Worm (Caenorhabditis elegans) whole organism, L4 larva: ENCODE results near the gene C09E7.4.

Experiments used
- F26F4.8 ChIP-seq: fragments of 200-800 bp; sonication (Bioruptor generic); conservative IDR thresholded peaks from 2 replicates; pipeline ENCODE4 v1.3.6; 2022; ENCODE audit warnings: missing genetic modification characterization, missing compliant biosample characterization
- F44E2.7 ChIP-seq: fragments of 200-800 bp; sonication (Bioruptor generic); IDR thresholded peaks from 2 replicates; pipeline ENCODE4 v2.1.2; 2022; ENCODE audit warnings: missing genetic modification characterization, missing compliant biosample characterization
- R02D3.7 ChIP-seq: fragments of 150-350 bp; sonication (generic microtip); optimal IDR thresholded peaks from 3 replicates; lab custom pipeline; 2014; ENCODE audit warnings: missing biosample characterization, missing genetic modification characterization
- T20F7.1 ChIP-seq: fragments of 200-800 bp; sonication (Bioruptor generic); optimal IDR thresholded peaks from 2 replicates; lab custom pipeline; 2018; ENCODE audit warnings: mild to moderate bottlenecking, missing genetic modification characterization, missing compliant biosample characterization
- Y105C5A.15 ChIP-seq: fragments of 200-800 bp; sonication (Bioruptor generic); IDR thresholded peaks from 2 replicates; pipeline ENCODE4 v1.3.6; 2022; ENCODE audit warnings: missing genetic modification characterization, missing compliant biosample characterization
- Y48G9A.11 ChIP-seq: fragments of 200-800 bp; sonication (Bioruptor generic); IDR thresholded peaks from 2 replicates; pipeline ENCODE4 v1.3.6; 2022; ENCODE audit warnings: missing genetic modification reagents, missing genetic modification characterization, missing compliant biosample characterization
- ZK337.2 ChIP-seq: fragments of 200-800 bp; sonication (Bioruptor generic); IDR thresholded peaks from 2 replicates; pipeline ENCODE4 v1.3.6; 2022; ENCODE audit warnings: missing genetic modification reagents, missing genetic modification characterization, missing compliant biosample characterization
- aha-1 ChIP-seq: fragments of 150-350 bp; peaks from one replicate; lab custom pipeline; 2014; ENCODE audit warnings: missing biosample characterization, missing genetic modification characterization
- aly-2 ChIP-seq: sonication (generic microtip); optimal IDR thresholded peaks from 2 replicates; lab custom pipeline; 2018; ENCODE audit warnings: missing biosample characterization, missing genetic modification characterization
- ceh-32 ChIP-seq: sonication (generic microtip); optimal IDR thresholded peaks from 2 replicates; lab custom pipeline; 2016; ENCODE audit warnings: mild to moderate bottlenecking, missing genetic modification characterization, missing compliant biosample characterization; ENCODE audit not compliant: poor library complexity
- cey-2 ChIP-seq: sonication (generic microtip); optimal IDR thresholded peaks from 3 replicates; lab custom pipeline; 2017; ENCODE audit warnings: missing genetic modification characterization, mild to moderate bottlenecking, missing compliant biosample characterization, antibody characterized with exemption, borderline replicate concordance; ENCODE audit not compliant: insufficient read depth
- daf-12 ChIP-seq: fragments of 150-350 bp; optimal IDR thresholded peaks from 2 replicates; lab custom pipeline; 2014; ENCODE audit warnings: missing biosample characterization, missing genetic modification reagents, missing genetic modification characterization
- daf-16 ChIP-seq, 3 experiments: sonication (generic microtip); optimal IDR thresholded peaks; 2 replicates each; lab custom pipeline; 2016 to 2017; ENCODE audit warnings: missing genetic modification characterization in 3 of 3, missing genetic modification reagents in 3 of 3, mild to moderate bottlenecking in 2 of 3, missing compliant biosample characterization in 2 of 3, missing biosample characterization in 1 of 3, moderate library complexity in 1 of 3
- dmd-6 ChIP-seq: fragments of 200-800 bp; sonication (Bioruptor generic); IDR thresholded peaks from 2 replicates; pipeline ENCODE4 v1.3.6; 2022; ENCODE audit warnings: missing genetic modification reagents, missing genetic modification characterization, missing compliant biosample characterization
- dve-1 ChIP-seq: sonication (generic microtip); optimal IDR thresholded peaks from 2 replicates; lab custom pipeline; 2017; ENCODE audit warnings: antibody characterized with exemption, mild to moderate bottlenecking, missing genetic modification characterization, missing compliant biosample characterization; ENCODE audit not compliant: insufficient read depth
- hif-1 ChIP-seq, 2 experiments: sonication (generic microtip); optimal IDR thresholded peaks; 2 replicates each; lab custom pipeline; 2016 to 2017; ENCODE audit warnings: missing compliant biosample characterization in 2 of 2, missing genetic modification characterization in 2 of 2, missing genetic modification reagents in 2 of 2, missing genotype in 2 of 2, mild to moderate bottlenecking in 1 of 2
- hlh-11 ChIP-seq: fragments of 200-800 bp; sonication (Bioruptor generic); optimal IDR thresholded peaks from 2 replicates; lab custom pipeline; 2018; ENCODE audit warnings: mild to moderate bottlenecking, missing genetic modification characterization, missing compliant biosample characterization
- hlh-30 ChIP-seq: sonication (generic microtip); optimal IDR thresholded peaks from 2 replicates; lab custom pipeline; 2017; ENCODE audit warnings: antibody characterized with exemption, mild to moderate bottlenecking, missing genetic modification characterization, missing compliant biosample characterization; ENCODE audit not compliant: insufficient read depth
- hmg-1.1 ChIP-seq: fragments of 200-800 bp; sonication (Bioruptor generic); IDR thresholded peaks from 2 replicates; pipeline ENCODE4 v1.3.6; 2022; ENCODE audit warnings: missing genetic modification reagents, missing genetic modification characterization, missing compliant biosample characterization
- lim-7 ChIP-seq: fragments of 200-800 bp; sonication (Bioruptor generic); IDR thresholded peaks from 2 replicates; pipeline ENCODE4 v1.3.6; 2022; ENCODE audit warnings: missing genetic modification characterization, missing compliant biosample characterization
- lin-38 ChIP-seq: fragments of 200-800 bp; sonication (Bioruptor generic); IDR thresholded peaks from 2 replicates; pipeline ENCODE4 v1.3.6; 2022; ENCODE audit warnings: missing genetic modification reagents, missing genetic modification characterization, missing compliant biosample characterization
- lir-3 ChIP-seq: sonication (generic microtip); optimal IDR thresholded peaks from 2 replicates; lab custom pipeline; 2016; ENCODE audit warnings: mild to moderate bottlenecking, missing genetic modification characterization, missing compliant biosample characterization
- lsy-2 ChIP-seq, 2 experiments: fragments of 150-350 bp in 1 of 2; sonication (generic microtip) in 1 of 2; optimal IDR thresholded peaks; 2 replicates each; lab custom pipeline; 2014 to 2017; ENCODE audit warnings: missing biosample characterization in 2 of 2, missing genetic modification characterization in 2 of 2
- madf-9 ChIP-seq: fragments of 200-800 bp; sonication (Bioruptor generic); conservative IDR thresholded peaks from 2 replicates; pipeline ENCODE4 v1.3.6; 2022; ENCODE audit warnings: missing genetic modification reagents, missing genetic modification characterization, missing compliant biosample characterization
- mxl-2 ChIP-seq: fragments of 200-800 bp; sonication (Bioruptor generic); conservative IDR thresholded peaks from 2 replicates; pipeline ENCODE4 v1.3.6; 2022; ENCODE audit warnings: missing genetic modification reagents, missing genetic modification characterization, missing compliant biosample characterization
- mxl-3 ChIP-seq: fragments of 200-800 bp; sonication (Bioruptor generic); optimal IDR thresholded peaks from 2 replicates; lab custom pipeline; 2018; ENCODE audit warnings: mild to moderate bottlenecking, missing genetic modification characterization, missing compliant biosample characterization
- nhr-11 ChIP-seq: fragments of 150-350 bp; optimal IDR thresholded peaks from 2 replicates; lab custom pipeline; 2014; ENCODE audit warnings: missing biosample characterization, missing genetic modification characterization
- nhr-111 ChIP-seq: fragments of 200-800 bp; sonication (Bioruptor generic); optimal IDR thresholded peaks from 2 replicates; lab custom pipeline; 2018; ENCODE audit warnings: mild to moderate bottlenecking, missing genetic modification characterization, missing compliant biosample characterization
- nhr-237 ChIP-seq: sonication (generic microtip); optimal IDR thresholded peaks from 2 replicates; lab custom pipeline; 2017; ENCODE audit warnings: missing biosample characterization, missing genetic modification characterization
- nhr-28 ChIP-seq: fragments of 150-350 bp; optimal IDR thresholded peaks from 2 replicates; lab custom pipeline; 2014; ENCODE audit warnings: missing biosample characterization, missing genetic modification characterization
- nhr-41 ChIP-seq: fragments of 200-800 bp; sonication (Bioruptor generic); IDR thresholded peaks from 2 replicates; pipeline ENCODE4 v1.3.6; 2022; ENCODE audit warnings: missing genetic modification reagents, missing genetic modification characterization, missing compliant biosample characterization
- pha-4 ChIP-seq, 2 experiments: fragments of 150-350 bp in 1 of 2; fragments of 200-800 bp in 1 of 2; sonication (Bioruptor generic) in 1 of 2; IDR thresholded peaks in 1 of 2; optimal IDR thresholded peaks in 1 of 2; 2 replicates each; pipeline versions ENCODE4 v1.3.6 to Lab custom; 2014 to 2022; ENCODE audit warnings: missing genetic modification characterization in 2 of 2, missing genetic modification reagents in 2 of 2, missing biosample characterization in 1 of 2, missing compliant biosample characterization in 1 of 2
- php-3 ChIP-seq: fragments of 200-800 bp; sonication (Bioruptor generic); IDR thresholded peaks from 2 replicates; pipeline ENCODE4 v1.3.6; 2022; ENCODE audit warnings: missing genetic modification reagents, missing genetic modification characterization, missing compliant biosample characterization
- saeg-2 ChIP-seq: fragments of 200-800 bp; sonication (Bioruptor generic); IDR thresholded peaks from 2 replicates; pipeline ENCODE4 v1.3.6; 2022; ENCODE audit warnings: missing genetic modification reagents, missing genetic modification characterization, missing compliant biosample characterization
- sdz-12 ChIP-seq: fragments of 200-800 bp; sonication (Bioruptor generic); optimal IDR thresholded peaks from 2 replicates; lab custom pipeline; 2018; ENCODE audit warnings: mild to moderate bottlenecking, missing genetic modification characterization, missing compliant biosample characterization
- skn-1 ChIP-seq: fragments of 150-350 bp; optimal IDR thresholded peaks from 2 replicates; lab custom pipeline; 2014; ENCODE audit warnings: missing biosample characterization, missing genetic modification characterization
- snpc-4 ChIP-seq: fragments of 150-350 bp; optimal IDR thresholded peaks from 2 replicates; lab custom pipeline; 2014; ENCODE audit warnings: missing biosample characterization, missing genetic modification characterization
- spr-1 ChIP-seq: sonication (generic microtip); optimal IDR thresholded peaks from 2 replicates; lab custom pipeline; 2016; ENCODE audit warnings: mild to moderate bottlenecking, missing genetic modification characterization, missing compliant biosample characterization
- tra-1 ChIP-seq: fragments of 200-800 bp; sonication (Bioruptor generic); IDR thresholded peaks from 2 replicates; pipeline ENCODE4 v1.3.6; 2022; ENCODE audit warnings: missing genetic modification reagents, missing genetic modification characterization, missing compliant biosample characterization
- unc-39 ChIP-seq: sonication (generic microtip); optimal IDR thresholded peaks from 2 replicates; lab custom pipeline; 2017; ENCODE audit warnings: missing biosample characterization, missing genetic modification characterization
- unc-62 ChIP-seq, 3 experiments: fragments of 150-350 bp in 1 of 3; sonication (generic microtip); optimal IDR thresholded peaks in 2 of 3; peaks in 1 of 3; 1 replicate in 1 of 3; 2 replicates in 2 of 3; lab custom pipeline; 2014 to 2017; ENCODE audit warnings: missing biosample characterization in 3 of 3, missing genetic modification characterization in 3 of 3, missing genetic modification reagents in 3 of 3, missing genotype in 1 of 3
- zfp-2 ChIP-seq: sonication (generic microtip); optimal IDR thresholded peaks from 2 replicates; lab custom pipeline; 2016; ENCODE audit warnings: mild to moderate bottlenecking, missing genetic modification characterization, missing compliant biosample characterization

The C09E7.4 gene

DNA sequence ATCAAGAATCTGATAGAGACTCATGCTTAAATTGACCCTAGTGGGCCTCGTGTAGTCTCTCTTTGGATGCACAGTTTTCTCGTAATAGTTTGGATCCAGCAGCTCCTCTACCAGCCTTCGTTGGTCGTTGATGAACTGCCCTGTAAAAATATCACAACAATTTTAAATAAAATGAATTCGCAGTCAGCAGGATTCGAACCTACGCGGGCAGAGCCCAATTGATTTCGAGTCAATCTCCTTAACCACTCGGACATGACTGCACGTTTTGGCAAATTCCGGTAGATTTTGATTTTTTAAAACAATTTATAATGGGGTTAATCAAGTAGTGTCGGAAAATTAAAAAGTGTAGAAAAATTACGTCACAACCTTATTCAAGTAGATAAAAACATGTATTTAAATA, 23.0 kb downstream of the C09E7.4 start:
- TF ChIP-seq lim-7 = 0 out of 2 replicates have a peak, but pooled peaks have one; percentile 54
- TF ChIP-seq F44E2.7 (GFP tag; lab: Robert Waterston, UW) = peak; percentile 61; the same call in 1 of the 2 replicates
- TF ChIP-seq F26F4.8 = 0 out of 2 replicates have a peak, but pooled peaks have one; percentile 8

DNA sequence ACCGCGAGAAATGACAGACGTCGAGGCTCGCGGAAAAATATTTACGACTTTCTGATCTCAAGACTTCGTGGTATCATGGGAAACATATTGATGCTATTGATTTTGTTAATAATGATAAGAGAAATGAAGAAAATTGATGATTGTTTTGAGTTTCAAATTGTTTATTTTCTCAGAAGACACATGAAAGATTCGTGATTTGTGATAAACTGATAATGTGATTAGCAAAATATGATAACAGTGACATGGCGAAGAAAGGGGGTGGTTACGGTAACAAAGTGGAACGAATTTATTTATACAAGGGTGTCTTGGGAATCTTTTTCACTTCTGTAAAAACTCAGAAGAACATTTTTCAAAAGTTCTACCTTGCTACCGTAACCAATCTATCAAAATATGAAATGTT, 27.5 kb downstream of the C09E7.4 start:
- TF ChIP-seq unc-62 (GFP tag; optimal IDR thresholded peaks at IDR 0.05 in 1 of 2; lab: Kevin White, UChicago) (peak in 1 of 2 experiments; percentile 64), unc-62 (tag; optimal IDR thresholded peaks at IDR 0.05; lab: Kevin White, UChicago) (no peak), dmd-6 (peak; percentile 44), mxl-2 (GFP tag; lab: Robert Waterston, UW) (no peak), hlh-11 (tag; lab: Kevin White, UChicago) (peak; percentile 36), daf-16 (GFP tag; optimal IDR thresholded peaks at IDR 0.05; lab: Kevin White, UChicago) (no peak), daf-16 (tag; optimal IDR thresholded peaks at IDR 0.05; lab: Kevin White, UChicago) (peak; percentile 73), hlh-30 (tag; lab: Kevin White, UChicago) (peak; percentile 31), daf-12 (tag; lab: Kevin White, UChicago) (no peak), zfp-2 (no peak), ceh-32 (tag; lab: Kevin White, UChicago) (no peak), aly-2 (tag; lab: Kevin White, UChicago) (no peak), tra-1 (GFP tag; lab: Robert Waterston, UW) (0 out of 2 replicates have a peak, but pooled peaks have one; percentile 8), F26F4.8 (no peak), nhr-28 (tag; lab: Kevin White, UChicago) (peak; percentile 20), dve-1 (tag; lab: Kevin White, UChicago) (peak; percentile 14), snpc-4 (no peak), T20F7.1 (GFP tag; lab: Kevin White, UChicago) (peak; percentile 22), lsy-2 (tag; optimal IDR thresholded peaks at IDR 0.05; lab: Kevin White, UChicago) (peak in 1 of 2 experiments; percentile 18), cey-2 (tag; lab: Kevin White, UChicago) (peak; percentile 44)

DNA sequence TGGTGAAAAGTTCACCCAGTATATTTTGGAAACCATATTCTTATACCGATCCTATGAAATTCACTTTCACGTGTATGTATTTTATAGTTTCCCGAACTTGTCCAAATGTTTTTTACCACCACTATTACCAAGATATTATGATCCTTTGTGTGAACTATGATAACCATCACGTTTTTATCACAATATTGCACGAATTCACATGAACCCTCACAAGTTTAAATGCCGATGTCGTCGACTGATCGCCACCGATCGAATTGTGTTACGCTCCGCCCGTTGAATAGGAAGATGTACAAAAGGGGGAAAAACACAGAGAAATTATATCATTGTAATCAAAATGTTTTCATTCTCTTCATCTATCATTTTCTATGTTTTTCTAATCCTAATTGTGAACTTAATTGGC, 28.5 kb downstream of the C09E7.4 start:
- TF ChIP-seq T20F7.1 (GFP tag; lab: Kevin White, UChicago) = no peak
- peak; percentile 28 for TF ChIP-seq mxl-3 (GFP tag; lab: Kevin White, UChicago)
- TF ChIP-seq sdz-12 = no peak
- TF ChIP-seq php-3 (GFP tag; lab: Robert Waterston, UW) = no peak
- TF ChIP-seq zfp-2 = no peak
- peak; percentile 48 for TF ChIP-seq hlh-30 (tag; lab: Kevin White, UChicago)
- no peak for TF ChIP-seq lir-3
- TF ChIP-seq skn-1 (tag; lab: Kevin White, UChicago) = no peak
- TF ChIP-seq nhr-28 (tag; lab: Kevin White, UChicago) = peak; percentile 77
- no peak for TF ChIP-seq Y105C5A.15
- no peak for TF ChIP-seq Y48G9A.11
- TF ChIP-seq mxl-2 (GFP tag; lab: Robert Waterston, UW) = no peak
- peak; percentile 5 for TF ChIP-seq hlh-11 (tag; lab: Kevin White, UChicago)
- TF ChIP-seq tra-1 (GFP tag; lab: Robert Waterston, UW) = no peak
- TF ChIP-seq spr-1 (tag; lab: Kevin White, UChicago) = no peak
- no peak for TF ChIP-seq hmg-1.1 (GFP tag; lab: Robert Waterston, UW)
- TF ChIP-seq nhr-41 (GFP tag; lab: Robert Waterston, UW) = no peak
- no peak for TF ChIP-seq unc-39
- no peak for TF ChIP-seq hif-1 (tag; optimal IDR thresholded peaks at IDR 0.05; lab: Kevin White, UChicago)

DNA sequence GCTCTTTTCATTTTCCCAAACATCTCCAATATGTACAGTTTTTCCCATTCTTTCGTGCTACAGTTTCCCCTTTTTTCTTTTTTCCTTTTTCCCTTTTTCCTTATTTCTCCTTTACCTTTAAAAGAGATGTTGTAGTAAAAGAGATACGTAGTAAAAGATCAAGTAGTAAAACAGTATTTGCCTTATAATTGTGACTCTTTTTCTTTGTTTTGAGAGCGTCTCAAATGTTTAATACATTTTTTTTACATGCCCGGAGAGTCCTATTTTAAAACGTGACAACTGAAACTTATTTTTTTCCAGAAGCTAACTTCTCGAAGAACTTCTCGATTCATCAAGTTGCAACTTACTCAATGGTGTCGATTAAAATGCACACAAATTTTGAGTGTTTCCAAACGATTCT, 29.0 kb downstream of the C09E7.4 start, which contains the start of gene F23F12.12:
TSS of gene F23F12.12 (plus strand) at position 301 of the 400 bp plus-strand sequence.
- no peak for TF ChIP-seq lin-38 (GFP tag; lab: Robert Waterston, UW)
- no peak for TF ChIP-seq dmd-6
- TF ChIP-seq aha-1 (tag; lab: Kevin White, UChicago) = no peak
- no peak for TF ChIP-seq ZK337.2 (GFP tag; lab: Robert Waterston, UW)
- TF ChIP-seq daf-16 (GFP tag; optimal IDR thresholded peaks at IDR 0.05; lab: Kevin White, UChicago) = no peak
- TF ChIP-seq daf-16 (tag; optimal IDR thresholded peaks at IDR 0.05; lab: Kevin White, UChicago) = no peak
- TF ChIP-seq pha-4 (GFP tag; IDR thresholded peaks at IDR 0.05; lab: Robert Waterston, UW) = no peak
- TF ChIP-seq pha-4 (tag; optimal IDR thresholded peaks at IDR 0.05; lab: Kevin White, UChicago) = no peak
- no peak for TF ChIP-seq nhr-111 (GFP tag; lab: Kevin White, UChicago)
- TF ChIP-seq saeg-2 (GFP tag; lab: Robert Waterston, UW) = no peak
- TF ChIP-seq R02D3.7 (tag; lab: Kevin White, UChicago) = no peak
- TF ChIP-seq madf-9 (GFP tag; lab: Robert Waterston, UW) = no peak
- no peak for TF ChIP-seq aly-2 (tag; lab: Kevin White, UChicago)
- TF ChIP-seq nhr-237 (tag; lab: Kevin White, UChicago) = no peak
- no peak for TF ChIP-seq nhr-11 (tag; lab: Kevin White, UChicago)
- TF ChIP-seq skn-1 (tag; lab: Kevin White, UChicago) = no peak
